Worm (Caenorhabditis elegans): Measurements from ENCODE around the gene C34F6.1.

- TF ChIP-seq cnd-1 (tag; optimal IDR thresholded peaks at IDR 0.05) (no peak), unc-62 (GFP tag; optimal IDR thresholded peaks at IDR 0.05) (no peak), unc-39 (tag; optimal IDR thresholded peaks at IDR 0.05) (no peak), snpc-4 (tag; optimal IDR thresholded peaks at IDR 0.05) (no peak), elt-1 (tag; optimal IDR thresholded peaks at IDR 0.05; ENCODE audit: borderline replicate concordance, insufficient read depth) (no peak), nhr-76 (tag; optimal IDR thresholded peaks at IDR 0.05) (no peak), bed-3 (GFP tag; optimal IDR thresholded peaks at IDR 0.05) (no peak)
Measured at ce11 chrX:11241479-11241878, 44.8 kb upstream of the C34F6.1 start.

All from whole organism, mixed stage, embryonic.